Fruit fly (Drosophila melanogaster) whole organism, embryonic: ENCODE results near the gene CG31627.

Source experiments
- CG12942 ChIP-seq: fragments of 200-800 bp; sonication (Bioruptor generic); optimal IDR thresholded peaks from 3 replicates; lab custom pipeline; 2016; ENCODE audit warnings: missing biosample characterization, missing genetic modification characterization
- CG15696 ChIP-seq: fragments of 200-800 bp; sonication (Bioruptor generic); optimal IDR thresholded peaks from 2 replicates; lab custom pipeline; 2019; ENCODE audit warnings: missing biosample characterization, mild to moderate bottlenecking, missing genetic modification characterization, moderate library complexity
- CG16813 ChIP-seq: fragments of 200-800 bp; sonication (Bioruptor generic); IDR thresholded peaks from 3 replicates; pipeline ENCODE4 v1.3.6; 2022; ENCODE audit warnings: missing biosample characterization, missing genetic modification characterization; ENCODE audit not compliant: partially characterized antibody
- CG17361 ChIP-seq: fragments of 200-800 bp; sonication (Bioruptor generic); IDR thresholded peaks from 3 replicates; pipeline ENCODE4 v1.3.6; 2022; ENCODE audit warnings: missing biosample characterization, missing genetic modification characterization
- CG1792 ChIP-seq: fragments of 200-800 bp; sonication (Bioruptor generic); optimal IDR thresholded peaks from 2 replicates; lab custom pipeline; 2016; ENCODE audit warnings: missing biosample characterization, missing genetic modification characterization
- CG1832 ChIP-seq: fragments of 200-800 bp; sonication (Bioruptor generic); optimal IDR thresholded peaks from 2 replicates; lab custom pipeline; 2017; ENCODE audit warnings: missing biosample characterization, mild to moderate bottlenecking, missing genetic modification characterization, inconsistent platforms
- CG18476 ChIP-seq: fragments of 200-800 bp; sonication (Bioruptor generic); optimal IDR thresholded peaks from 2 replicates; lab custom pipeline; 2016; ENCODE audit warnings: missing biosample characterization, mild to moderate bottlenecking, missing genetic modification characterization
- CG3995 ChIP-seq: fragments of 200-800 bp; sonication (Bioruptor generic); optimal IDR thresholded peaks from 3 replicates; lab custom pipeline; 2016; ENCODE audit warnings: missing biosample characterization, missing genetic modification characterization
- CG6272 ChIP-seq: fragments of 200-800 bp; sonication (Bioruptor generic); IDR thresholded peaks from 2 replicates; pipeline ENCODE4 v1.3.6; 2022; ENCODE audit warnings: missing biosample characterization, missing genetic modification characterization
- CG6689 ChIP-seq: fragments of 200-800 bp; sonication (Bioruptor generic); IDR thresholded peaks from 2 replicates; pipeline ENCODE4 v1.3.6; 2022; ENCODE audit warnings: missing biosample characterization, missing genetic modification characterization
- CG7372 ChIP-seq: fragments of 200-800 bp; sonication (Bioruptor generic); IDR thresholded peaks from 2 replicates; pipeline ENCODE4 v1.3.6; 2022; ENCODE audit warnings: missing biosample characterization, missing genetic modification characterization
- CG8089 ChIP-seq: fragments of 200-800 bp; sonication (Bioruptor generic); optimal IDR thresholded peaks from 3 replicates; lab custom pipeline; 2016; ENCODE audit warnings: missing biosample characterization, missing genetic modification characterization
- CG8359 ChIP-seq: fragments of 200-800 bp; sonication (Bioruptor generic); optimal IDR thresholded peaks from 2 replicates; lab custom pipeline; 2017; ENCODE audit warnings: missing biosample characterization, mild to moderate bottlenecking, missing genetic modification characterization, borderline replicate concordance
- CG8478 ChIP-seq: fragments of >200 bp; optimal IDR thresholded peaks from 2 replicates; lab custom pipeline; 2018
- Camta ChIP-seq: fragments of 200-800 bp; sonication (Bioruptor generic); optimal IDR thresholded peaks from 2 replicates; lab custom pipeline; 2016; ENCODE audit warnings: missing biosample characterization, missing genetic modification characterization
- CkIIα-i1 ChIP-seq: fragments of 200-800 bp; sonication (Bioruptor generic); IDR thresholded peaks from 2 replicates; pipeline ENCODE4 v1.3.6; 2022; ENCODE audit warnings: missing biosample characterization, missing genetic modification characterization
- Dfd ChIP-seq, 2 experiments: fragments of >200 bp; optimal IDR thresholded peaks; 2 replicates each; lab custom pipeline; 2017; ENCODE audit warnings: missing biosample characterization in 2 of 2, missing genetic modification characterization in 2 of 2
- Dll ChIP-seq: fragments of 200-800 bp; sonication (Bioruptor generic); IDR thresholded peaks from 4 replicates; pipeline ENCODE4 v1.3.6; 2022; ENCODE audit warnings: missing biosample characterization, missing genetic modification characterization; ENCODE audit not compliant: partially characterized antibody
- Ets65A ChIP-seq: fragments of 200-800 bp; sonication (Bioruptor generic); peaks from one replicate; lab custom pipeline; 2016; ENCODE audit warnings: missing biosample characterization, missing genetic modification characterization
- GATAe ChIP-seq: fragments of 200-800 bp; sonication (Bioruptor generic); conservative IDR thresholded peaks from 2 replicates; pipeline ENCODE4 v1.3.6; 2022; ENCODE audit warnings: missing biosample characterization, missing genetic modification characterization
- Gsc ChIP-seq: fragments of 200-800 bp; sonication (Bioruptor generic); IDR thresholded peaks from 2 replicates; pipeline ENCODE4 v1.3.6; 2022; ENCODE audit warnings: missing biosample characterization, missing genetic modification characterization
- HmgD ChIP-seq: fragments of 200-800 bp; sonication (Bioruptor generic); optimal IDR thresholded peaks from 3 replicates; lab custom pipeline; 2016; ENCODE audit warnings: missing biosample characterization, missing genetic modification characterization
- Lhr ChIP-seq: fragments of 200-800 bp; sonication (Bioruptor generic); optimal IDR thresholded peaks from 3 replicates; lab custom pipeline; 2017; ENCODE audit warnings: mild to moderate bottlenecking, missing biosample characterization, missing genetic modification reagents, missing genetic modification characterization
- Lim3 ChIP-seq: fragments of 200-800 bp; sonication (Bioruptor generic); IDR thresholded peaks from 2 replicates; pipeline ENCODE4 v1.3.6; 2022; ENCODE audit warnings: missing biosample characterization, missing genetic modification characterization
- Meics ChIP-seq: fragments of 200-800 bp; sonication (Bioruptor generic); optimal IDR thresholded peaks from 2 replicates; lab custom pipeline; 2017; ENCODE audit warnings: missing biosample characterization, mild to moderate bottlenecking, missing genetic modification characterization
- Mes4 ChIP-seq: fragments of 200-800 bp; sonication (Bioruptor generic); optimal IDR thresholded peaks from 2 replicates; lab custom pipeline; 2016; ENCODE audit warnings: missing biosample characterization, missing genetic modification characterization
- Mrtf ChIP-seq: fragments of 200-800 bp; sonication (Bioruptor generic); IDR thresholded peaks from 3 replicates; pipeline ENCODE4 v1.3.6; 2022; ENCODE audit warnings: missing biosample characterization, missing genetic modification characterization
- Nf-YA ChIP-seq: fragments of 200-800 bp; sonication (Bioruptor generic); IDR thresholded peaks from 2 replicates; pipeline ENCODE4 v1.3.6; 2022; ENCODE audit warnings: missing biosample characterization, missing genetic modification characterization
- Poxn ChIP-seq: fragments of 200-800 bp; sonication (Bioruptor generic); IDR thresholded peaks from 2 replicates; pipeline ENCODE4 v1.3.6; 2022; ENCODE audit warnings: missing biosample characterization, missing genetic modification characterization
- Sry-δ ChIP-seq: fragments of 200-800 bp; sonication (Bioruptor generic); optimal IDR thresholded peaks from 2 replicates; lab custom pipeline; 2016; ENCODE audit warnings: missing biosample characterization, missing genetic modification characterization
- Taf1 ChIP-seq: fragments of 200-800 bp; sonication (Bioruptor generic); IDR thresholded peaks from 2 replicates; pipeline ENCODE4 v1.3.6; 2022; ENCODE audit warnings: missing biosample characterization, missing genetic modification characterization
- bab2 ChIP-seq: fragments of 200-800 bp; sonication (Bioruptor generic); optimal IDR thresholded peaks from 2 replicates; lab custom pipeline; 2016; ENCODE audit warnings: missing biosample characterization, missing genetic modification characterization
- chn ChIP-seq: fragments of 200-800 bp; sonication (Bioruptor generic); optimal IDR thresholded peaks from 2 replicates; lab custom pipeline; 2016; ENCODE audit warnings: missing biosample characterization, missing genetic modification characterization
- cwo ChIP-seq: fragments of 200-800 bp; sonication (Bioruptor generic); optimal IDR thresholded peaks from 3 replicates; lab custom pipeline; 2017; ENCODE audit warnings: missing biosample characterization, missing genetic modification characterization, mild to moderate bottlenecking, moderate library complexity, missing genetic modification reagents
- danr ChIP-seq: fragments of 200-800 bp; sonication (Bioruptor generic); IDR thresholded peaks from 2 replicates; pipeline ENCODE4 v1.3.6; 2022; ENCODE audit warnings: missing biosample characterization, missing genetic modification characterization
- eve ChIP-seq, 2 experiments: fragments of >200 bp; optimal IDR thresholded peaks; 2 replicates each; lab custom pipeline; 2017; ENCODE audit warnings: missing biosample characterization in 2 of 2, missing genetic modification characterization in 2 of 2
- exex ChIP-seq: fragments of 200-800 bp; sonication (Bioruptor generic); optimal IDR thresholded peaks from 4 replicates; lab custom pipeline; 2018; ENCODE audit warnings: missing biosample characterization, mild to moderate bottlenecking, missing genetic modification characterization, moderate library complexity
- fd64A ChIP-seq: fragments of 200-800 bp; sonication (Bioruptor generic); optimal IDR thresholded peaks from 3 replicates; lab custom pipeline; 2018; ENCODE audit warnings: missing biosample characterization, mild to moderate bottlenecking, missing genetic modification characterization
- gce ChIP-seq: fragments of 200-800 bp; sonication (Bioruptor generic); IDR thresholded peaks from 3 replicates; pipeline ENCODE4 v1.3.6; 2022; ENCODE audit warnings: missing biosample characterization, missing genetic modification characterization
- grau ChIP-seq: fragments of 200-800 bp; optimal IDR thresholded peaks from 3 replicates; lab custom pipeline; 2019; ENCODE audit warnings: missing biosample characterization, mild to moderate bottlenecking, missing genetic modification characterization, moderate library complexity
- hb ChIP-seq: fragments of 200-800 bp; sonication (Bioruptor generic); IDR thresholded peaks from 3 replicates; pipeline ENCODE4 v1.3.6; 2022; ENCODE audit warnings: missing biosample characterization, missing genetic modification characterization; ENCODE audit not compliant: partially characterized antibody
- hth ChIP-seq: fragments of >200 bp; optimal IDR thresholded peaks from 2 replicates; lab custom pipeline; 2017; ENCODE audit warnings: inconsistent platforms
- ind ChIP-seq: fragments of 200-800 bp; sonication (Bioruptor generic); optimal IDR thresholded peaks from 3 replicates; lab custom pipeline; 2016; ENCODE audit warnings: missing biosample characterization, missing genetic modification characterization
- jing ChIP-seq: fragments of 200-800 bp; sonication (Bioruptor generic); optimal IDR thresholded peaks from 2 replicates; lab custom pipeline; 2018; ENCODE audit warnings: missing biosample characterization, mild to moderate bottlenecking, missing genetic modification characterization
- lmd ChIP-seq: fragments of 200-800 bp; sonication (Bioruptor generic); IDR thresholded peaks from 2 replicates; pipeline ENCODE4 v1.3.6; 2022; ENCODE audit warnings: missing biosample characterization, missing genetic modification characterization
- nmo ChIP-seq: fragments of 200-800 bp; sonication (Bioruptor generic); optimal IDR thresholded peaks from 2 replicates; lab custom pipeline; 2018; ENCODE audit warnings: missing biosample characterization, mild to moderate bottlenecking, missing genetic modification characterization, moderate library complexity
- pnt ChIP-seq: fragments of 200-800 bp; sonication (Bioruptor generic); optimal IDR thresholded peaks from 3 replicates; lab custom pipeline; 2016; ENCODE audit warnings: missing biosample characterization, missing genetic modification characterization
- rib ChIP-seq: fragments of 200-800 bp; sonication (Bioruptor generic); IDR thresholded peaks from 2 replicates; pipeline ENCODE4 v1.3.6; 2022; ENCODE audit warnings: missing biosample characterization, missing genetic modification characterization
- ro ChIP-seq: fragments of 200-800 bp; sonication (Bioruptor generic); IDR thresholded peaks from 2 replicates; pipeline ENCODE4 v1.3.6; 2022; ENCODE audit warnings: missing biosample characterization, missing genetic modification characterization
- salm ChIP-seq: fragments of 200-800 bp; sonication (Bioruptor generic); optimal IDR thresholded peaks from 2 replicates; lab custom pipeline; 2018; ENCODE audit warnings: missing biosample characterization, mild to moderate bottlenecking, missing genetic modification characterization
- tll ChIP-seq, 2 experiments: fragments of 200-800 bp in 1 of 2; fragments of >200 bp in 1 of 2; sonication (Bioruptor generic) in 1 of 2; optimal IDR thresholded peaks; 2 replicates each; lab custom pipeline; 2017 to 2019; ENCODE audit warnings: missing biosample characterization in 2 of 2, missing genetic modification characterization in 2 of 2, mild to moderate bottlenecking in 1 of 2, moderate library complexity in 1 of 2
- tx ChIP-seq: fragments of 200-800 bp; sonication (Bioruptor generic); optimal IDR thresholded peaks from 2 replicates; lab custom pipeline; 2016; ENCODE audit warnings: missing biosample characterization, missing genetic modification characterization
- zfh1 ChIP-seq: fragments of 200-800 bp; sonication (Bioruptor generic); IDR thresholded peaks from 3 replicates; pipeline ENCODE4 v1.3.6; 2022; ENCODE audit warnings: missing biosample characterization, missing genetic modification characterization

Gene CG31627

DNA sequence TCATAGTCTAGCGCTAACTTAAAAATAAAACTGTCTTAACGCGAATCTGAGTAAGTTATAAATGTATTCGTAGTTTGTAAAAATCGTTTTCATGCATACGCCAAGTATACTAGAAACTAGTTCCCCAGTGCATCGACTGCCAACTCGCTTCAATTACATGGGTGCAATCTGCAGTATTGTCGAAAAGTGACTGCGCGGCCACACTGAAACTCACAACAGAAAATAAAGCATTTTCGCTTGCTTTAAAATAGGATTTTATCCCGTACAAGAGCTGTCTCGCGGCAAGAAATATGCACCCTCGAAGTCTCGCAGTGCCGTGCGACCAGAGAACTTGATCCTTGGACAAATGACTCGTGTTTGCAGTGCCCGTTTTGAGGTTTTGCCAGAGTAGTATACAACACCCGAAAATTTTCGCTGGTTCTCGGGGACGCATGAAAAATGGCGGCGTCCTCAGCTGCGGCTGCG is 48.1 kb downstream of the CG31627 start, which contains the start of gene CG8677 (continued):
- no peak for TF ChIP-seq exex (tag; lab: Kevin White, UChicago)
- TF ChIP-seq CG7372 (GFP tag; lab: Robert Waterston, UW): no peak
- TF ChIP-seq tx (GFP tag; lab: Kevin White, UChicago): no peak
- peak; percentile 14 for TF ChIP-seq Sry-δ
- TF ChIP-seq grau (tag; lab: Kevin White, UChicago): no peak
- TF ChIP-seq Lim3 (GFP tag; lab: Robert Waterston, UW): no peak
- TF ChIP-seq CG18476: no peak
- no peak for TF ChIP-seq Poxn
- no peak for TF ChIP-seq Gsc (GFP tag; lab: Robert Waterston, UW)
- TF ChIP-seq CG6689 (GFP tag; lab: Robert Waterston, UW): no peak
- TF ChIP-seq CG8359 (GFP tag; lab: Kevin White, UChicago): no peak
- no peak for TF ChIP-seq lmd
- TF ChIP-seq Nf-YA (GFP tag; lab: Robert Waterston, UW): no peak
- TF ChIP-seq fd64A (GFP tag; lab: Kevin White, UChicago): no peak
- no peak for TF ChIP-seq Taf1 (GFP tag; lab: Robert Waterston, UW)
- no peak for TF ChIP-seq rib (GFP tag; lab: Robert Waterston, UW)
- TF ChIP-seq zfh1: 0 out of 3 replicates have a peak, but pooled peaks have one; percentile 9
- no peak for TF ChIP-seq CG1832 (GFP tag; lab: Kevin White, UChicago)
- no peak for TF ChIP-seq Meics (GFP tag; lab: Kevin White, UChicago)
- TF ChIP-seq GATAe (GFP tag; lab: Robert Waterston, UW): no peak
- no peak for TF ChIP-seq hb (GFP tag; lab: Robert Waterston, UW)
- no peak for TF ChIP-seq CG12942 (GFP tag; lab: Kevin White, UChicago)
- TF ChIP-seq CG16813 (GFP tag; lab: Robert Waterston, UW): 0 out of 3 replicates have a peak, but pooled peaks have one; percentile 36
- no peak for TF ChIP-seq eve (GFP tag; optimal IDR thresholded peaks at IDR 0.05; lab: Kevin White, UChicago)
- TF ChIP-seq jing (GFP tag; lab: Kevin White, UChicago): no peak
- TF ChIP-seq CG1792 (GFP tag; lab: Kevin White, UChicago): no peak
- TF ChIP-seq Mrtf (GFP tag; lab: Robert Waterston, UW): no peak
- peak; percentile 19 for TF ChIP-seq nmo (GFP tag; lab: Kevin White, UChicago)
- TF ChIP-seq gce (GFP tag; lab: Robert Waterston, UW): no peak
- no peak for TF ChIP-seq CG8089 (GFP tag; lab: Kevin White, UChicago)
- TF ChIP-seq hth (lab: Kevin White, UChicago): no peak
- TF ChIP-seq Lhr: peak; percentile 84
- no peak for TF ChIP-seq pnt (GFP tag; lab: Kevin White, UChicago)
- no peak for TF ChIP-seq CG3995 (GFP tag; lab: Kevin White, UChicago)
- TF ChIP-seq CG15696 (tag; lab: Kevin White, UChicago): no peak
- TF ChIP-seq cwo: no peak
- no peak for TF ChIP-seq tll (GFP tag; optimal IDR thresholded peaks at IDR 0.05; lab: Kevin White, UChicago)
- no peak for TF ChIP-seq Dfd (GFP tag; optimal IDR thresholded peaks at IDR 0.05; lab: Kevin White, UChicago)
- no peak for TF ChIP-seq salm (tag; lab: Kevin White, UChicago)
- TF ChIP-seq danr: peak; percentile 15; the same call in 1 of the 2 replicates
- no peak for TF ChIP-seq CG17361
- TF ChIP-seq HmgD (GFP tag; lab: Kevin White, UChicago): peak; percentile 22
- TF ChIP-seq bab2 (GFP tag; lab: Kevin White, UChicago): no peak
- TF ChIP-seq ro (GFP tag; lab: Robert Waterston, UW): no peak
- no peak for TF ChIP-seq CG8478 (lab: Kevin White, UChicago)
- no peak for TF ChIP-seq ind
- no peak for TF ChIP-seq Mes4
- TF ChIP-seq CG6272 (GFP tag; lab: Robert Waterston, UW): no peak
- no peak for TF ChIP-seq Dll (GFP tag; lab: Robert Waterston, UW)
- no peak for TF ChIP-seq CkIIα-i1 (GFP tag; lab: Robert Waterston, UW)
- no peak for TF ChIP-seq Camta
- TF ChIP-seq chn (GFP tag; lab: Kevin White, UChicago): no peak
- TF ChIP-seq Ets65A (GFP tag; lab: Kevin White, UChicago): peak; percentile 63
